Worm (Caenorhabditis elegans) whole organism, L2 larva: Measurements from ENCODE around the gene arrd-18.

Experiments used
- C34F6.9 ChIP-seq: fragments of 150-350 bp; optimal IDR thresholded peaks from 2 replicates; lab custom pipeline; 2014; ENCODE audit warnings: missing biosample characterization, missing genetic modification characterization
- F13H6.1 ChIP-seq: sonication (generic microtip); optimal IDR thresholded peaks from 2 replicates; lab custom pipeline; 2016; ENCODE audit warnings: missing genetic modification characterization, missing compliant biosample characterization
- R02D3.7 ChIP-seq: fragments of 150-350 bp; optimal IDR thresholded peaks from 2 replicates; lab custom pipeline; 2014; ENCODE audit warnings: missing biosample characterization, missing genetic modification characterization
- Y55F3AM.14 ChIP-seq: fragments of 200-800 bp; sonication (Bioruptor generic); optimal IDR thresholded peaks from 2 replicates; lab custom pipeline; 2018; ENCODE audit warnings: mild to moderate bottlenecking, missing genetic modification characterization, missing compliant biosample characterization
- alr-1 ChIP-seq: fragments of 150-350 bp; optimal IDR thresholded peaks from 2 replicates; lab custom pipeline; 2014; ENCODE audit warnings: missing biosample characterization, missing genetic modification characterization
- aly-2 ChIP-seq: fragments of 150-350 bp; optimal IDR thresholded peaks from 2 replicates; lab custom pipeline; 2014; ENCODE audit warnings: missing biosample characterization, missing genetic modification characterization
- ama-1 ChIP-seq: fragments of 150-350 bp; optimal IDR thresholded peaks from 2 replicates; lab custom pipeline; 2018; ENCODE audit warnings: inconsistent platforms
- ceh-16 ChIP-seq: fragments of 150-350 bp; optimal IDR thresholded peaks from 2 replicates; lab custom pipeline; 2014; ENCODE audit warnings: missing biosample characterization, missing genetic modification characterization
- ceh-82 ChIP-seq: fragments of 150-350 bp; optimal IDR thresholded peaks from 2 replicates; lab custom pipeline; 2014; ENCODE audit warnings: missing biosample characterization, missing genetic modification characterization
- crh-2 ChIP-seq: sonication (generic microtip); optimal IDR thresholded peaks from 2 replicates; lab custom pipeline; 2017; ENCODE audit warnings: missing biosample characterization, missing genetic modification characterization
- dmd-4 ChIP-seq: sonication (generic microtip); optimal IDR thresholded peaks from 2 replicates; lab custom pipeline; 2017; ENCODE audit warnings: missing biosample characterization, missing genetic modification characterization
- egl-27 ChIP-seq: sonication (generic microtip); optimal IDR thresholded peaks from 3 replicates; lab custom pipeline; 2017; ENCODE audit warnings: missing biosample characterization, missing genetic modification reagents, missing genetic modification characterization
- elt-1 ChIP-seq: fragments of 150-350 bp; optimal IDR thresholded peaks from 2 replicates; lab custom pipeline; 2014; ENCODE audit warnings: missing biosample characterization, missing genetic modification characterization
- elt-3 ChIP-seq: sonication (generic microtip); optimal IDR thresholded peaks from 2 replicates; lab custom pipeline; 2017; ENCODE audit warnings: missing biosample characterization, missing genetic modification characterization
- gmeb-1 ChIP-seq: fragments of 150-350 bp; optimal IDR thresholded peaks from 2 replicates; lab custom pipeline; 2014; ENCODE audit warnings: missing biosample characterization, missing genetic modification characterization
- lin-11 ChIP-seq: fragments of 150-350 bp; sonication (generic microtip); optimal IDR thresholded peaks from 2 replicates; lab custom pipeline; 2014; ENCODE audit warnings: missing biosample characterization, missing genetic modification characterization, inconsistent platforms, mixed read lengths
- lsy-2 ChIP-seq, 2 experiments: fragments of 150-350 bp in 1 of 2; sonication (generic microtip) in 1 of 2; optimal IDR thresholded peaks; 2 replicates each; lab custom pipeline; 2014 to 2017; ENCODE audit warnings: missing biosample characterization in 2 of 2, missing genetic modification characterization in 2 of 2
- mbf-1 ChIP-seq: sonication (generic microtip); optimal IDR thresholded peaks from 2 replicates; lab custom pipeline; 2017; ENCODE audit warnings: missing biosample characterization, missing genetic modification characterization
- mdl-1 ChIP-seq, 2 experiments: fragments of 150-350 bp in 1 of 2; sonication (generic microtip) in 1 of 2; optimal IDR thresholded peaks; 2 replicates each; lab custom pipeline; 2017; ENCODE audit warnings: missing biosample characterization in 2 of 2, missing genetic modification characterization in 2 of 2
- nhr-10 ChIP-seq: sonication (generic microtip); optimal IDR thresholded peaks from 2 replicates; lab custom pipeline; 2017; ENCODE audit warnings: missing biosample characterization, missing genetic modification characterization
- nhr-25 ChIP-seq: fragments of 150-350 bp; sonication (generic microtip); optimal IDR thresholded peaks from 3 replicates; lab custom pipeline; 2014; ENCODE audit warnings: missing biosample characterization, missing genetic modification characterization
- nhr-6 ChIP-seq: fragments of 150-350 bp; optimal IDR thresholded peaks from 2 replicates; lab custom pipeline; 2014; ENCODE audit warnings: missing biosample characterization, missing genetic modification characterization
- nhr-77 ChIP-seq: fragments of 150-350 bp; optimal IDR thresholded peaks from 2 replicates; lab custom pipeline; 2014; ENCODE audit warnings: missing biosample characterization, missing genetic modification characterization
- peb-1 ChIP-seq: fragments of 150-350 bp; optimal IDR thresholded peaks from 2 replicates; lab custom pipeline; 2014; ENCODE audit warnings: missing biosample characterization, missing genetic modification characterization
- sem-4 ChIP-seq: fragments of 150-350 bp; optimal IDR thresholded peaks from 2 replicates; lab custom pipeline; 2014; ENCODE audit warnings: missing biosample characterization, missing genetic modification reagents, missing genetic modification characterization
- sma-3 ChIP-seq: sonication (generic microtip); optimal IDR thresholded peaks from 2 replicates; lab custom pipeline; 2016; ENCODE audit warnings: missing genetic modification reagents, missing genetic modification characterization, missing compliant biosample characterization
- sma-9 ChIP-seq, 2 experiments: fragments of 150-350 bp in 1 of 2; sonication (generic microtip) in 1 of 2; optimal IDR thresholded peaks; 2 replicates each; lab custom pipeline; 2014 to 2016; ENCODE audit warnings: missing genetic modification characterization in 2 of 2, mild to moderate bottlenecking in 1 of 2, missing biosample characterization in 1 of 2, missing compliant biosample characterization in 1 of 2, missing genetic modification reagents in 1 of 2, moderate library complexity in 1 of 2
- snpc-4 ChIP-seq: fragments of 150-350 bp; optimal IDR thresholded peaks from 2 replicates; lab custom pipeline; 2014; ENCODE audit warnings: missing biosample characterization, missing genetic modification characterization
- unc-39 ChIP-seq: fragments of 150-350 bp; optimal IDR thresholded peaks from 2 replicates; lab custom pipeline; 2014; ENCODE audit warnings: missing biosample characterization, missing genetic modification characterization
- unc-55 ChIP-seq: fragments of 150-350 bp; sonication (generic microtip); optimal IDR thresholded peaks from 3 replicates; lab custom pipeline; 2014; ENCODE audit warnings: missing biosample characterization, missing genetic modification reagents, missing genetic modification characterization
- ztf-4 ChIP-seq: fragments of 150-350 bp; optimal IDR thresholded peaks from 2 replicates; lab custom pipeline; 2014; ENCODE audit warnings: missing biosample characterization, missing genetic modification characterization

arrd-18 gene

ce11 chrV:3280009-3280408 lies 31.9 kb downstream of the arrd-18 start, which contains the start of gene T28A11.2:
Gene T28A11.2, plus strand, starts transcription at chrV:3280379.
- TF ChIP-seq alr-1 (tag; lab: Kevin White, UChicago) (no peak), ztf-4 (tag; lab: Kevin White, UChicago) (no peak), aly-2 (tag; lab: Kevin White, UChicago) (no peak), ceh-82 (no peak), sma-9 (GFP tag; optimal IDR thresholded peaks at IDR 0.05; lab: Kevin White, UChicago) (peak; percentile 71), sma-9 (tag; optimal IDR thresholded peaks at IDR 0.05; lab: Kevin White, UChicago) (no peak), F13H6.1 (tag; lab: Kevin White, UChicago) (peak; percentile 50), lsy-2 (tag; optimal IDR thresholded peaks at IDR 0.05; lab: Kevin White, UChicago) (no peak), dmd-4 (no peak), gmeb-1 (tag; lab: Kevin White, UChicago) (no peak), sem-4 (tag; lab: Kevin White, UChicago) (peak; percentile 8), elt-1 (no peak), elt-3 (tag; lab: Kevin White, UChicago) (no peak)

- TF ChIP-seq sma-9 (GFP tag; optimal IDR thresholded peaks at IDR 0.05; lab: Kevin White, UChicago): peak; percentile 78
- no peak for TF ChIP-seq sma-9 (tag; optimal IDR thresholded peaks at IDR 0.05; lab: Kevin White, UChicago)
- TF ChIP-seq F13H6.1 (tag; lab: Kevin White, UChicago): peak; percentile 65
- TF ChIP-seq ztf-4 (tag; lab: Kevin White, UChicago): no peak
- TF ChIP-seq lsy-2 (tag; optimal IDR thresholded peaks at IDR 0.05; lab: Kevin White, UChicago): peak in 1 of 2 experiments; percentile 27
Measured at ce11 chrV:3279138-3279537, 32.8 kb downstream of the arrd-18 start.

DNA sequence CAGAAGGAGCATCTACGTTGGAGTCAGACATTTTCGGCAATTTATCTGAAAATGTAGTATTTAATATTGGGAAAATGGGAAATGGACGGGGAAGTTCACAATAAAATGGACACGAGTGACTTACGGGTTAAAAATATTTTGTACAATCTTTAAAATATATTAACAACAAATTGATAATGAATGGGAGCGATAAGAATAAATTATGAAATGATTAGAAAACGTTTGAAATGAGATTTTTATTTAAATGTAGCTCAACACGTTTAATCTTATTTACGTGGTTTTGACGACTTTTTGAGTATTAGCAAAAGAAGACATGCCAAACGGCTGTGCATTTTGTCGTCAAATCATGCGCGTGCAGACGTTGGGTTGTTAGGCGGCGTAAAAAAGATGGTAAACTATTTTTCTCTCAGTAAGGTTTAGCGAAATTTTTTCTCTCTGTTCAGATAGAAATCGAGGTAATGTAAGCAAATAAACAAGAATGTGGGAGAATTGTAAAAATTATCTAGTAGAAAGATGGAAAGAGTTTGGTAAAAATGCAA lies 33.7 kb downstream of the arrd-18 start, which contains the start of gene fbxa-64:
Gene fbxa-64, minus strand, starts transcription at position 51 of the 539 bp plus-strand sequence.
- TF ChIP-seq lsy-2 (tag; optimal IDR thresholded peaks at IDR 0.05; lab: Kevin White, UChicago) (peak in 1 of 2 experiments; percentile 18), sma-3 (no peak), snpc-4 (tag; lab: Kevin White, UChicago) (no peak), nhr-6 (tag; lab: Kevin White, UChicago) (no peak), C34F6.9 (tag; lab: Kevin White, UChicago) (peak; percentile 9)
- TF ChIP-seq, all 48 proteins: peak for 2

- TF ChIP-seq nhr-10 (tag; lab: Kevin White, UChicago) (no peak), egl-27 (no peak), F13H6.1 (tag; lab: Kevin White, UChicago) (peak; percentile 80), ceh-16 (tag; lab: Kevin White, UChicago) (no peak), sem-4 (tag; lab: Kevin White, UChicago) (peak; percentile 4), R02D3.7 (tag; lab: Kevin White, UChicago) (no peak), sma-9 (GFP tag; optimal IDR thresholded peaks at IDR 0.05; lab: Kevin White, UChicago) (peak; percentile 92), sma-9 (tag; optimal IDR thresholded peaks at IDR 0.05; lab: Kevin White, UChicago) (no peak), nhr-77 (tag; lab: Kevin White, UChicago) (no peak)
Measured at ce11 chrV:3276184-3276583, 35.7 kb downstream of the arrd-18 start.

ce11 chrV:3275033-3275432 lies 36.9 kb downstream of the arrd-18 start, which contains the start of gene T28A11.3:
Gene T28A11.3, plus strand, starts transcription at chrV:3275333.
- TF ChIP-seq Y55F3AM.14: no peak
- TF ChIP-seq unc-55 (GFP tag; lab: Kevin White, UChicago): no peak
- TF ChIP-seq sem-4 (tag; lab: Kevin White, UChicago): no peak
- no peak for TF ChIP-seq nhr-25 (tag; lab: Kevin White, UChicago)
- TF ChIP-seq lsy-2 (tag; optimal IDR thresholded peaks at IDR 0.05; lab: Kevin White, UChicago): no peak
- TF ChIP-seq snpc-4 (tag; lab: Kevin White, UChicago): no peak
- no peak for TF ChIP-seq egl-27

- TF ChIP-seq mdl-1 (tag; optimal IDR thresholded peaks at IDR 0.05; lab: Kevin White, UChicago): no peak
- no peak for TF ChIP-seq peb-1 (tag; lab: Kevin White, UChicago)
- TF ChIP-seq dmd-4: no peak
- TF ChIP-seq crh-2: no peak
- no peak for TF ChIP-seq mbf-1 (tag; lab: Kevin White, UChicago)
- TF ChIP-seq unc-39 (tag; lab: Kevin White, UChicago): no peak
- TF ChIP-seq R02D3.7 (tag; lab: Kevin White, UChicago): no peak
- TF ChIP-seq nhr-6 (tag; lab: Kevin White, UChicago): no peak
- TF ChIP-seq elt-3 (tag; lab: Kevin White, UChicago): no peak
- no peak for TF ChIP-seq gmeb-1 (tag; lab: Kevin White, UChicago)
- TF ChIP-seq lsy-2 (tag; optimal IDR thresholded peaks at IDR 0.05; lab: Kevin White, UChicago): no peak
- no peak for TF ChIP-seq ama-1 (lab: Kevin White, UChicago)
- TF ChIP-seq lin-11: no peak
Measured at ce11 chrV:3273577-3274100, 38.3 kb downstream of the arrd-18 start, which contains the start of gene T28A11.4. Gene T28A11.4, plus strand, starts transcription at chrV:3274050.
